Fruit fly (Drosophila melanogaster) whole organism, embryonic: ENCODE measurements around the gene CG4783.

Experiments used
- CG11723 ChIP-seq: fragments of 200-800 bp; sonication (Bioruptor generic); optimal IDR thresholded peaks from 2 replicates; lab custom pipeline; 2017; ENCODE audit warnings: missing biosample characterization, mild to moderate bottlenecking, missing genetic modification characterization
- CG16779 ChIP-seq: fragments of 200-800 bp; sonication (Bioruptor generic); IDR thresholded peaks from 2 replicates; pipeline ENCODE4 v1.3.6; 2022; ENCODE audit warnings: missing biosample characterization, missing genetic modification characterization
- CG17328 ChIP-seq: fragments of 200-800 bp; sonication (Bioruptor generic); IDR thresholded peaks from 2 replicates; pipeline ENCODE4 v1.3.6; 2022; ENCODE audit warnings: missing biosample characterization, missing genetic modification characterization
- CG18011 ChIP-seq: fragments of 200-800 bp; sonication (Bioruptor generic); optimal IDR thresholded peaks from 2 replicates; lab custom pipeline; 2017; ENCODE audit warnings: missing biosample characterization, missing genetic modification characterization, mild to moderate bottlenecking, moderate library complexity, missing genotype
- CG2199 ChIP-seq: fragments of 200-800 bp; sonication (Bioruptor generic); IDR thresholded peaks from 3 replicates; pipeline ENCODE4 v1.3.6; 2022; ENCODE audit warnings: missing biosample characterization, missing genetic modification characterization
- CG3065 ChIP-seq: fragments of 200-800 bp; sonication (Bioruptor generic); optimal IDR thresholded peaks from 2 replicates; lab custom pipeline; 2016; ENCODE audit warnings: missing biosample characterization, missing genetic modification characterization
- CG32532 ChIP-seq: fragments of 200-800 bp; sonication (Bioruptor generic); IDR thresholded peaks from 2 replicates; pipeline ENCODE4 v1.3.6; 2022; ENCODE audit warnings: missing biosample characterization, missing genetic modification characterization
- CG3281 ChIP-seq: fragments of 200-800 bp; sonication (Bioruptor generic); optimal IDR thresholded peaks from 3 replicates; lab custom pipeline; 2017; ENCODE audit warnings: missing biosample characterization, mild to moderate bottlenecking, missing genetic modification characterization
- CG34224 ChIP-seq: fragments of 200-800 bp; sonication (Bioruptor generic); IDR thresholded peaks from 3 replicates; pipeline ENCODE4 v1.3.6; 2022; ENCODE audit warnings: missing biosample characterization, missing genetic modification characterization; ENCODE audit not compliant: partially characterized antibody
- CG4328 ChIP-seq: fragments of 200-800 bp; sonication (Bioruptor generic); optimal IDR thresholded peaks from 3 replicates; lab custom pipeline; 2017; ENCODE audit warnings: missing biosample characterization, missing genetic modification reagents, missing genetic modification characterization
- CG4730 ChIP-seq: fragments of 200-800 bp; sonication (Bioruptor generic); IDR thresholded peaks from 2 replicates; pipeline ENCODE4 v1.3.6; 2022; ENCODE audit warnings: missing biosample characterization, missing genetic modification characterization
- CG6254 ChIP-seq: fragments of 200-800 bp; sonication (Bioruptor generic); optimal IDR thresholded peaks from 3 replicates; lab custom pipeline; 2017; ENCODE audit warnings: mild to moderate bottlenecking, missing biosample characterization, missing genetic modification reagents, missing genetic modification characterization
- CG8359 ChIP-seq: fragments of 200-800 bp; sonication (Bioruptor generic); optimal IDR thresholded peaks from 2 replicates; lab custom pipeline; 2017; ENCODE audit warnings: missing biosample characterization, mild to moderate bottlenecking, missing genetic modification characterization, borderline replicate concordance
- CG8478 ChIP-seq: fragments of >200 bp; optimal IDR thresholded peaks from 2 replicates; lab custom pipeline; 2018
- CG9215 ChIP-seq: fragments of 200-800 bp; sonication (Bioruptor generic); IDR thresholded peaks from 2 replicates; pipeline ENCODE4 v1.3.6; 2022; ENCODE audit warnings: missing biosample characterization, missing genetic modification characterization
- CG9932 ChIP-seq: fragments of 200-800 bp; sonication (Bioruptor generic); IDR thresholded peaks from 2 replicates; pipeline ENCODE4 v1.3.6; 2022; ENCODE audit warnings: missing biosample characterization, missing genetic modification characterization
- CTCF ChIP-seq: fragments of 200-800 bp; sonication (Bioruptor generic); optimal IDR thresholded peaks from 2 replicates; lab custom pipeline; 2017; ENCODE audit warnings: missing biosample characterization, mild to moderate bottlenecking, missing genetic modification characterization, moderate library complexity
- ERR ChIP-seq: fragments of 200-800 bp; sonication (Bioruptor generic); optimal IDR thresholded peaks from 2 replicates; lab custom pipeline; 2016; ENCODE audit warnings: missing biosample characterization, missing genetic modification characterization
- HLH3B ChIP-seq: fragments of 200-800 bp; sonication (Bioruptor generic); IDR thresholded peaks from 2 replicates; pipeline ENCODE4 v1.3.6; 2022; ENCODE audit warnings: missing biosample characterization, missing genetic modification characterization
- Hmr ChIP-seq: fragments of 200-800 bp; sonication (Bioruptor generic); optimal IDR thresholded peaks from 3 replicates; lab custom pipeline; 2017; ENCODE audit warnings: mild to moderate bottlenecking, missing biosample characterization, missing genetic modification reagents, missing genetic modification characterization
- Hr3 ChIP-seq: fragments of 200-800 bp; sonication (Bioruptor generic); optimal IDR thresholded peaks from 3 replicates; lab custom pipeline; 2016; ENCODE audit warnings: missing biosample characterization, missing genetic modification characterization
- MBD-R2 ChIP-seq: fragments of 200-800 bp; sonication (Bioruptor generic); IDR thresholded peaks from 2 replicates; pipeline ENCODE4 v1.3.6; 2022; ENCODE audit warnings: missing biosample characterization, missing genetic modification characterization
- MESR4 ChIP-seq: fragments of 200-800 bp; sonication (Bioruptor generic); optimal IDR thresholded peaks from 2 replicates; lab custom pipeline; 2018; ENCODE audit warnings: missing biosample characterization, mild to moderate bottlenecking, missing genetic modification characterization, moderate library complexity
- Meics ChIP-seq: fragments of 200-800 bp; sonication (Bioruptor generic); optimal IDR thresholded peaks from 2 replicates; lab custom pipeline; 2017; ENCODE audit warnings: missing biosample characterization, mild to moderate bottlenecking, missing genetic modification characterization
- NK7.1 ChIP-seq: fragments of 200-800 bp; sonication (Bioruptor generic); optimal IDR thresholded peaks from 3 replicates; lab custom pipeline; 2016; ENCODE audit warnings: missing biosample characterization, missing genetic modification characterization
- Pdp1 ChIP-seq, 2 experiments: fragments of 200-800 bp; sonication (Bioruptor generic); optimal IDR thresholded peaks; 3 replicates each; lab custom pipeline; 2016; ENCODE audit warnings: missing biosample characterization in 2 of 2, missing genetic modification characterization in 2 of 2, mild to moderate bottlenecking in 1 of 2, moderate library complexity in 1 of 2
- Sry-β ChIP-seq: fragments of 200-800 bp; sonication (Bioruptor generic); optimal IDR thresholded peaks from 2 replicates; lab custom pipeline; 2018; ENCODE audit warnings: missing biosample characterization, mild to moderate bottlenecking, missing genetic modification characterization, moderate library complexity
- Xbp1 ChIP-seq: fragments of 200-800 bp; sonication (Bioruptor generic); optimal IDR thresholded peaks from 3 replicates; lab custom pipeline; 2016; ENCODE audit warnings: missing biosample characterization, mild to moderate bottlenecking, missing genetic modification characterization
- ap ChIP-seq: fragments of 200-800 bp; sonication (Bioruptor generic); IDR thresholded peaks from 2 replicates; pipeline ENCODE4 v1.3.6; 2022; ENCODE audit warnings: missing biosample characterization, missing genetic modification characterization
- az2 ChIP-seq: fragments of 200-800 bp; sonication (Bioruptor generic); optimal IDR thresholded peaks from 3 replicates; lab custom pipeline; 2016; ENCODE audit warnings: missing biosample characterization, missing genetic modification characterization
- br ChIP-seq: fragments of >200 bp; optimal IDR thresholded peaks from 2 replicates; lab custom pipeline; 2017
- croc ChIP-seq: fragments of 200-800 bp; sonication (Bioruptor generic); conservative IDR thresholded peaks from 3 replicates; pipeline ENCODE4 v1.3.6; 2022; ENCODE audit warnings: missing biosample characterization, missing genetic modification characterization
- her ChIP-seq: fragments of 200-800 bp; sonication (Bioruptor generic); optimal IDR thresholded peaks from 2 replicates; lab custom pipeline; 2016; ENCODE audit warnings: missing biosample characterization, missing genetic modification characterization
- lov ChIP-seq, 2 experiments: fragments of 200-800 bp in 1 of 2; fragments of >200 bp in 1 of 2; sonication (Bioruptor generic) in 1 of 2; IDR thresholded peaks in 1 of 2; optimal IDR thresholded peaks in 1 of 2; 2 replicates in 1 of 2; 3 replicates in 1 of 2; pipeline versions ENCODE4 v1.3.6 to Lab custom; 2017 to 2022; ENCODE audit warnings: missing biosample characterization in 1 of 2, missing genetic modification characterization in 1 of 2
- maf-S ChIP-seq: fragments of 200-800 bp; sonication (Bioruptor generic); optimal IDR thresholded peaks from 2 replicates; lab custom pipeline; 2016; ENCODE audit warnings: missing biosample characterization, missing genetic modification characterization
- onecut ChIP-seq: fragments of 200-800 bp; sonication (Bioruptor generic); IDR thresholded peaks from 2 replicates; pipeline ENCODE4 v1.3.6; 2022; ENCODE audit warnings: missing biosample characterization, missing genetic modification characterization
- phol ChIP-seq: fragments of 200-800 bp; sonication (Bioruptor generic); optimal IDR thresholded peaks from 3 replicates; lab custom pipeline; 2018; ENCODE audit warnings: missing biosample characterization, mild to moderate bottlenecking, missing genetic modification characterization, moderate library complexity
- rib ChIP-seq: fragments of 200-800 bp; sonication (Bioruptor generic); IDR thresholded peaks from 2 replicates; pipeline ENCODE4 v1.3.6; 2022; ENCODE audit warnings: missing biosample characterization, missing genetic modification characterization
- ro ChIP-seq: fragments of 200-800 bp; sonication (Bioruptor generic); IDR thresholded peaks from 2 replicates; pipeline ENCODE4 v1.3.6; 2022; ENCODE audit warnings: missing biosample characterization, missing genetic modification characterization
- so ChIP-seq: fragments of 200-800 bp; sonication (Bioruptor generic); IDR thresholded peaks from 3 replicates; pipeline ENCODE4 v1.3.6; 2022; ENCODE audit warnings: missing biosample characterization, missing genetic modification characterization
- tin ChIP-seq: fragments of 200-800 bp; sonication (Bioruptor generic); optimal IDR thresholded peaks from 3 replicates; lab custom pipeline; 2016; ENCODE audit warnings: missing biosample characterization, missing genetic modification characterization
- zen ChIP-seq: fragments of 200-800 bp; sonication (Bioruptor generic); optimal IDR thresholded peaks from 3 replicates; lab custom pipeline; 2018; ENCODE audit warnings: missing biosample characterization, mild to moderate bottlenecking, missing genetic modification characterization, moderate library complexity

CG4783 gene

dm6 chr3R:19902926-19903739 lies 45.1 kb upstream of the CG4783 start, which contains the start of gene ClpX (continued):
- TF ChIP-seq Hr3 (no peak), CG8359 (GFP tag; lab: Kevin White, UChicago) (no peak), lov (optimal IDR thresholded peaks at IDR 0.05; lab: Kevin White, UChicago) (no peak), lov (GFP tag; IDR thresholded peaks at IDR 0.05; lab: Robert Waterston, UW) (no peak), ap (GFP tag; lab: Robert Waterston, UW) (no peak), Meics (GFP tag; lab: Kevin White, UChicago) (no peak), CG11723 (GFP tag; lab: Kevin White, UChicago) (no peak), CG16779 (GFP tag; lab: Robert Waterston, UW) (no peak), CG18011 (GFP tag; lab: Kevin White, UChicago) (no peak), CTCF (no peak), CG4328 (GFP tag; lab: Kevin White, UChicago) (no peak), CG9215 (no peak), CG3281 (GFP tag; lab: Kevin White, UChicago) (peak; percentile 17), onecut (GFP tag; lab: Robert Waterston, UW) (no peak), zen (tag; lab: Kevin White, UChicago) (no peak), ERR (GFP tag; lab: Kevin White, UChicago) (no peak), Sry-β (GFP tag; lab: Kevin White, UChicago) (no peak), CG3065 (GFP tag; lab: Kevin White, UChicago) (no peak), so (GFP tag; lab: Robert Waterston, UW) (no peak), CG8478 (lab: Kevin White, UChicago) (no peak), CG4730 (GFP tag; lab: Robert Waterston, UW) (no peak), NK7.1 (GFP tag; lab: Kevin White, UChicago) (no peak), az2 (GFP tag; lab: Kevin White, UChicago) (no peak), rib (GFP tag; lab: Robert Waterston, UW) (no peak), phol (no peak), Xbp1 (GFP tag; lab: Kevin White, UChicago) (no peak), tin (GFP tag; lab: Kevin White, UChicago) (no peak), CG6254 (no peak), croc (GFP tag; lab: Robert Waterston, UW) (no peak), Pdp1 (GFP tag; optimal IDR thresholded peaks at IDR 0.05; lab: Kevin White, UChicago) (peak in 1 of 2 experiments; percentile 59), CG32532 (GFP tag; lab: Robert Waterston, UW) (no peak), ro (GFP tag; lab: Robert Waterston, UW) (no peak), CG34224 (GFP tag; lab: Robert Waterston, UW) (peak; percentile 80; the same call in 2 of the 3 replicates), maf-S (GFP tag; lab: Kevin White, UChicago) (no peak), MBD-R2 (GFP tag; lab: Robert Waterston, UW) (peak; percentile 73), MESR4 (GFP tag; lab: Kevin White, UChicago) (peak; percentile 87), CG17328 (GFP tag; lab: Robert Waterston, UW) (no peak), her (no peak), HLH3B (GFP tag; lab: Robert Waterston, UW) (no peak), CG2199 (GFP tag; lab: Robert Waterston, UW) (no peak; the same call in 2 of the 3 replicates), Hmr (GFP tag; lab: Kevin White, UChicago) (no peak), CG9932 (no peak), br (lab: Kevin White, UChicago) (no peak)
- TF ChIP-seq, all 482 proteins: peak for 105
